Fruit fly (Drosophila melanogaster): ENCODE results near the gene CG42337.
A peak's percentile ranks its signal among the peaks of the same experiment; 100 is the strongest.

DNA sequence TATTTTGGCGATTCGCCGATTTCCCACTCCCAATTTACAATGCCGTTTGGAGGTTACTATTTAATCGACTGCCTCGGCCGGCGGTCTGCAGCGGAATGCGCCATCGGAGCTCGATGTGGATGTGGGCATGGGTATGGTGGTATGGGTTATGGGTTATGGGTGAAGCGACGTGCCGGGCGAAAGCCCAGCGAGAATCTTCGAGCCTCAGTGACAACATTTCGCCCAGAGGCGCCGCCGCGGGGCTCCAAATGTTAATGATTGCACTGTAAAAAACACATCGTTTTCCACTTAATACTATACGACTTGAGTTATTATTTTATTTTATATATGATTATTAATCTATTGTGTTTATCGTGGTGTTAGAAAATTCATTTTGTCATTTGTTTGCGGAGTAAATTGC lies 7.4 kb upstream of the CG42337 start:
- TF ChIP-seq CG3281 (GFP tag; optimal IDR thresholded peaks at IDR 0.05) (no peak), CG2678 (tag; optimal IDR thresholded peaks at IDR 0.05) (peak; percentile 10), ssp (GFP tag; IDR thresholded peaks at IDR 0.05) (no peak), fru (optimal IDR thresholded peaks at IDR 0.05) (no peak), bsh (GFP tag; optimal IDR thresholded peaks at IDR 0.05) (no peak), Sox102F (GFP tag; optimal IDR thresholded peaks at IDR 0.05) (peak; percentile 24), CG14860 (GFP tag; IDR thresholded peaks at IDR 0.05; ENCODE audit: partially characterized antibody) (no peak), MBD-R2 (GFP tag; IDR thresholded peaks at IDR 0.05) (no peak), H15 (GFP tag; IDR thresholded peaks at IDR 0.05) (no peak), Stat92E (GFP tag; optimal IDR thresholded peaks at IDR 0.05) (no peak)

Data from whole organism, embryonic.